Worm (Caenorhabditis elegans) whole organism, young adult: ENCODE measurements around the gene F48B9.8.

Source experiments
- B0019.2 ChIP-seq: fragments of 200-800 bp; sonication (Bioruptor generic); conservative IDR thresholded peaks from 2 replicates; pipeline ENCODE4 v1.3.6; 2022; ENCODE audit warnings: missing genetic modification reagents, missing genetic modification characterization, missing compliant biosample characterization
- D2030.7 ChIP-seq: fragments of 200-800 bp; sonication (Bioruptor generic); IDR thresholded peaks from 2 replicates; pipeline ENCODE4 v1.3.6; 2022; ENCODE audit warnings: missing genetic modification reagents, missing genetic modification characterization, missing compliant biosample characterization
- F22D6.2 ChIP-seq: sonication (generic microtip); optimal IDR thresholded peaks from 2 replicates; lab custom pipeline; 2016; ENCODE audit warnings: mild to moderate bottlenecking, missing genetic modification characterization, missing compliant biosample characterization
- F33H1.4 ChIP-seq: fragments of 200-800 bp; sonication (Bioruptor generic); IDR thresholded peaks from 2 replicates; pipeline ENCODE4 v1.3.6; 2022; ENCODE audit warnings: missing genetic modification reagents, missing genetic modification characterization, missing compliant biosample characterization
- F37B4.10 ChIP-seq: fragments of 200-800 bp; sonication (Bioruptor generic); IDR thresholded peaks from 2 replicates; pipeline ENCODE4 v1.3.6; 2022; ENCODE audit warnings: missing genetic modification characterization, missing compliant biosample characterization
- F49E8.2 ChIP-seq: sonication (generic microtip); optimal IDR thresholded peaks from 3 replicates; lab custom pipeline; 2017; ENCODE audit warnings: missing genetic modification characterization, mild to moderate bottlenecking, missing compliant biosample characterization, antibody characterized with exemption, moderate library complexity; ENCODE audit not compliant: insufficient read depth
- F52B5.7 ChIP-seq: sonication (generic microtip); optimal IDR thresholded peaks from 2 replicates; lab custom pipeline; 2016; ENCODE audit warnings: mild to moderate bottlenecking, missing genetic modification characterization, missing compliant biosample characterization
- F55B11.4 ChIP-seq: sonication (generic microtip); optimal IDR thresholded peaks from 2 replicates; lab custom pipeline; 2016; ENCODE audit warnings: missing compliant biosample characterization, missing genetic modification characterization, borderline replicate concordance; ENCODE audit not compliant: insufficient read depth
- K12H6.12 ChIP-seq: fragments of 200-800 bp; sonication (Bioruptor generic); optimal IDR thresholded peaks from 2 replicates; lab custom pipeline; 2018; ENCODE audit warnings: mild to moderate bottlenecking, missing genetic modification characterization, missing compliant biosample characterization
- T07F8.4 ChIP-seq: sonication (generic microtip); optimal IDR thresholded peaks from 2 replicates; lab custom pipeline; 2016; ENCODE audit warnings: mild to moderate bottlenecking, missing genetic modification characterization, moderate library complexity, missing compliant biosample characterization
- Y95B8A.8 ChIP-seq: fragments of 200-800 bp; sonication (Bioruptor generic); IDR thresholded peaks from 2 replicates; pipeline ENCODE4 v1.3.6; 2022; ENCODE audit warnings: missing genetic modification reagents, missing genetic modification characterization, missing compliant biosample characterization
- ama-1 ChIP-seq, 3 experiments: fragments of 150-350 bp in 1 of 3; sonication (generic microtip) in 2 of 3; optimal IDR thresholded peaks; 2 replicates each; lab custom pipeline; 2014 to 2018; ENCODE audit warnings: missing biosample characterization in 2 of 3, missing genetic modification characterization in 2 of 3, missing genetic modification reagents in 2 of 3
- attf-3 ChIP-seq: fragments of 200-800 bp; sonication (Bioruptor generic); conservative IDR thresholded peaks from 2 replicates; pipeline ENCODE4 v1.3.6; 2022; ENCODE audit warnings: missing genetic modification reagents, missing genetic modification characterization, missing compliant biosample characterization
- bed-1 ChIP-seq: fragments of 200-800 bp; sonication (Bioruptor generic); IDR thresholded peaks from 2 replicates; pipeline ENCODE4 v1.3.6; 2022; ENCODE audit warnings: missing genetic modification reagents, missing genetic modification characterization, missing compliant biosample characterization
- cebp-1 ChIP-seq, 2 experiments: fragments of 200-800 bp in 1 of 2; sonication (Bioruptor generic) in 1 of 2; sonication (generic microtip) in 1 of 2; IDR thresholded peaks in 1 of 2; optimal IDR thresholded peaks in 1 of 2; 2 replicates each; pipeline versions ENCODE4 v1.3.6 to Lab custom; 2017 to 2022; ENCODE audit warnings: missing compliant biosample characterization in 2 of 2, missing genetic modification characterization in 2 of 2, mild to moderate bottlenecking in 1 of 2, missing genetic modification reagents in 1 of 2, moderate library complexity in 1 of 2
- cebp-2 ChIP-seq: fragments of 200-800 bp; sonication (Bioruptor generic); IDR thresholded peaks from 2 replicates; pipeline ENCODE4 v1.3.6; 2022; ENCODE audit warnings: missing genetic modification characterization, missing compliant biosample characterization
- ceh-100 ChIP-seq: fragments of 200-800 bp; sonication (Bioruptor generic); IDR thresholded peaks from 2 replicates; pipeline ENCODE4 v1.3.6; 2022; ENCODE audit warnings: missing genetic modification reagents, missing genetic modification characterization, missing compliant biosample characterization
- ceh-27 ChIP-seq: fragments of 200-800 bp; sonication (Bioruptor generic); optimal IDR thresholded peaks from 2 replicates; lab custom pipeline; 2018; ENCODE audit warnings: mild to moderate bottlenecking, missing genetic modification characterization, moderate library complexity, missing compliant biosample characterization
- ceh-40 ChIP-seq: fragments of 200-800 bp; sonication (Bioruptor generic); IDR thresholded peaks from 2 replicates; pipeline ENCODE4 v1.3.6; 2022; ENCODE audit warnings: missing genetic modification characterization, missing compliant biosample characterization
- ceh-58 ChIP-seq: fragments of 200-800 bp; sonication (Bioruptor generic); IDR thresholded peaks from 2 replicates; pipeline ENCODE4 v1.3.6; 2022; ENCODE audit warnings: missing genetic modification characterization, missing compliant biosample characterization
- die-1 ChIP-seq: sonication (generic microtip); optimal IDR thresholded peaks from 2 replicates; lab custom pipeline; 2016; ENCODE audit warnings: missing genotype, mild to moderate bottlenecking, missing genetic modification characterization, missing compliant biosample characterization
- egrh-3 ChIP-seq: fragments of 200-800 bp; sonication (Bioruptor generic); IDR thresholded peaks from 2 replicates; pipeline ENCODE4 v1.3.6; 2022; ENCODE audit warnings: missing genetic modification reagents, missing genetic modification characterization, missing compliant biosample characterization
- hmg-20 ChIP-seq: fragments of 200-800 bp; sonication (Bioruptor generic); IDR thresholded peaks from 2 replicates; pipeline ENCODE4 v1.3.6; 2022; ENCODE audit warnings: missing genetic modification reagents, missing genetic modification characterization, missing compliant biosample characterization
- mcd-1 ChIP-seq: fragments of 200-800 bp; sonication (Bioruptor generic); IDR thresholded peaks from 2 replicates; pipeline ENCODE4 v1.3.6; 2022; ENCODE audit warnings: missing genetic modification reagents, missing genetic modification characterization, missing compliant biosample characterization
- mxl-1 ChIP-seq: sonication (generic microtip); optimal IDR thresholded peaks from 2 replicates; lab custom pipeline; 2016; ENCODE audit warnings: missing genetic modification characterization, missing compliant biosample characterization
- nfya-2 ChIP-seq: fragments of 200-800 bp; sonication (Bioruptor generic); IDR thresholded peaks from 2 replicates; pipeline ENCODE4 v1.3.6; 2022; ENCODE audit warnings: missing genetic modification reagents, missing genetic modification characterization, missing compliant biosample characterization
- nhr-179 ChIP-seq: sonication (generic microtip); optimal IDR thresholded peaks from 2 replicates; lab custom pipeline; 2016; ENCODE audit warnings: mild to moderate bottlenecking, missing genetic modification characterization, missing compliant biosample characterization
- nhr-90 ChIP-seq: sonication (generic microtip); optimal IDR thresholded peaks from 2 replicates; lab custom pipeline; 2016; ENCODE audit warnings: missing genotype, mild to moderate bottlenecking, missing genetic modification characterization, missing compliant biosample characterization
- pha-4 ChIP-seq: fragments of 150-350 bp; sonication (generic microtip); optimal IDR thresholded peaks from 2 replicates; lab custom pipeline; 2014; ENCODE audit warnings: missing biosample characterization, missing genetic modification reagents, missing genetic modification characterization
- rpc-1 ChIP-seq, 2 experiments: fragments of 150-350 bp in 1 of 2; sonication (generic microtip) in 1 of 2; optimal IDR thresholded peaks; 2 replicates each; lab custom pipeline; 2014 to 2018; ENCODE audit warnings: missing biosample characterization in 1 of 2, missing genetic modification characterization in 1 of 2, missing genetic modification reagents in 1 of 2, missing genotype in 1 of 2
- snpc-3.4 ChIP-seq: sonication (generic microtip); optimal IDR thresholded peaks from 2 replicates; lab custom pipeline; 2017; ENCODE audit warnings: missing genetic modification characterization, mild to moderate bottlenecking, missing compliant biosample characterization, antibody characterized with exemption, moderate library complexity, missing genotype, missing genetic modification reagents
- ztf-18 ChIP-seq: sonication (generic microtip); optimal IDR thresholded peaks from 2 replicates; lab custom pipeline; 2016; ENCODE audit warnings: missing genotype, mild to moderate bottlenecking, missing genetic modification characterization, missing compliant biosample characterization
- ztf-25 ChIP-seq: fragments of 200-800 bp; sonication (Bioruptor generic); IDR thresholded peaks from 2 replicates; pipeline ENCODE4 v1.3.6; 2022; ENCODE audit warnings: missing genetic modification reagents, missing genetic modification characterization, missing compliant biosample characterization
- ztf-3 ChIP-seq: fragments of 200-800 bp; sonication (Bioruptor generic); optimal IDR thresholded peaks from 2 replicates; lab custom pipeline; 2018; ENCODE audit warnings: mild to moderate bottlenecking, missing genetic modification characterization, missing compliant biosample characterization
- ztf-6 ChIP-seq: fragments of 200-800 bp; sonication (Bioruptor generic); IDR thresholded peaks from 2 replicates; pipeline ENCODE4 v1.3.6; 2022; ENCODE audit warnings: missing genetic modification reagents, missing genetic modification characterization, missing compliant biosample characterization

F48B9.8 gene

ce11 chrX:2164751-2165150, 11.5 kb downstream of the F48B9.8 start, which contains the start of gene F48B9.3:
Gene F48B9.3, plus strand, starts transcription at chrX:2165051.
- TF ChIP-seq T07F8.4 (tag; lab: Kevin White, UChicago) (no peak), egrh-3 (GFP tag; lab: Robert Waterston, UW) (no peak), cebp-2 (GFP tag; lab: Robert Waterston, UW) (no peak), rpc-1 (optimal IDR thresholded peaks at IDR 0.05; lab: Kevin White, UChicago) (no peak), rpc-1 (tag; optimal IDR thresholded peaks at IDR 0.05; lab: Kevin White, UChicago) (no peak), ceh-100 (GFP tag; lab: Robert Waterston, UW) (no peak), ceh-27 (GFP tag; lab: Kevin White, UChicago) (no peak), cebp-1 (GFP tag; IDR thresholded peaks at IDR 0.05; lab: Robert Waterston, UW) (no peak), cebp-1 (tag; optimal IDR thresholded peaks at IDR 0.05; lab: Kevin White, UChicago) (no peak), F22D6.2 (tag; lab: Kevin White, UChicago) (no peak), mcd-1 (GFP tag; lab: Robert Waterston, UW) (no peak), hmg-20 (no peak), attf-3 (GFP tag; lab: Robert Waterston, UW) (no peak), F49E8.2 (tag; lab: Kevin White, UChicago) (no peak), B0019.2 (GFP tag; lab: Robert Waterston, UW) (no peak), ztf-18 (tag; lab: Kevin White, UChicago) (no peak), ceh-40 (no peak), bed-1 (GFP tag; lab: Robert Waterston, UW) (no peak), nfya-2 (no peak), ztf-3 (GFP tag; lab: Kevin White, UChicago) (no peak), nhr-179 (no peak), F52B5.7 (tag; lab: Kevin White, UChicago) (no peak)

ce11 chrX:2163084-2163483, 13.1 kb downstream of the F48B9.8 start, which contains the start of gene pdf-2:
Gene pdf-2, plus strand, starts transcription at chrX:2163384.
- no peak for TF ChIP-seq ztf-6 (GFP tag; lab: Robert Waterston, UW)
- no peak for TF ChIP-seq pha-4 (tag; lab: Kevin White, UChicago)
- TF ChIP-seq ztf-18 (tag; lab: Kevin White, UChicago) = no peak
- no peak for TF ChIP-seq ceh-58 (GFP tag; lab: Robert Waterston, UW)
- TF ChIP-seq D2030.7 (GFP tag; lab: Robert Waterston, UW) = no peak
- TF ChIP-seq cebp-2 (GFP tag; lab: Robert Waterston, UW) = no peak
- no peak for TF ChIP-seq F55B11.4
- TF ChIP-seq mxl-1 (tag; lab: Kevin White, UChicago) = no peak
- no peak for TF ChIP-seq snpc-3.4 (tag; lab: Kevin White, UChicago)
- TF ChIP-seq nhr-90 (tag; lab: Kevin White, UChicago) = no peak
- no peak for TF ChIP-seq F33H1.4 (GFP tag; lab: Robert Waterston, UW)
- TF ChIP-seq bed-1 (GFP tag; lab: Robert Waterston, UW) = no peak

- TF ChIP-seq ztf-25 = no peak
- TF ChIP-seq F22D6.2 (tag; lab: Kevin White, UChicago) = no peak
- TF ChIP-seq T07F8.4 (tag; lab: Kevin White, UChicago) = no peak
- no peak for TF ChIP-seq Y95B8A.8 (GFP tag; lab: Robert Waterston, UW)
- TF ChIP-seq K12H6.12 = no peak
These were observed 18.4 kb downstream of the F48B9.8 start for ce11 chrX:2157855-2158254.

ce11 chrX:2153780-2154179, 22.4 kb downstream of the F48B9.8 start:
- TF ChIP-seq die-1 (tag; lab: Kevin White, UChicago) (no peak), mxl-1 (tag; lab: Kevin White, UChicago) (no peak), ceh-40 (no peak), ama-1 (optimal IDR thresholded peaks at IDR 0.05; lab: Kevin White, UChicago) (no peak), ama-1 (GFP tag; optimal IDR thresholded peaks at IDR 0.05; lab: Kevin White, UChicago) (no peak), F37B4.10 (no peak)
- TF ChIP-seq, all 124 proteins: peak for 0
